Fruit fly (Drosophila melanogaster) whole organism, wandering third instar larva: ENCODE data around the gene Task6.

Experiments used
- Abd-B ChIP-seq: fragments of >200 bp; optimal IDR thresholded peaks from 2 replicates; lab custom pipeline; 2017; ENCODE audit warnings: missing biosample characterization, missing genetic modification characterization
- CG9705 ChIP-seq: fragments of 200-800 bp; sonication (Bioruptor generic); optimal IDR thresholded peaks from 2 replicates; lab custom pipeline; 2018; ENCODE audit warnings: missing biosample characterization, mild to moderate bottlenecking, missing genetic modification characterization
- CrebA ChIP-seq: fragments of 200-800 bp; sonication (Bioruptor generic); optimal IDR thresholded peaks from 2 replicates; lab custom pipeline; 2016; ENCODE audit warnings: missing biosample characterization, mild to moderate bottlenecking, missing genetic modification characterization, borderline replicate concordance
- GATAd ChIP-seq: sonication (Bioruptor generic); optimal IDR thresholded peaks from 2 replicates; lab custom pipeline; 2016; ENCODE audit warnings: missing biosample characterization, missing genetic modification characterization
- HLH106 ChIP-seq: fragments of 200-800 bp; optimal IDR thresholded peaks from 3 replicates; lab custom pipeline; 2019; ENCODE audit warnings: missing biosample characterization, mild to moderate bottlenecking, missing genetic modification characterization, moderate library complexity
- Hnf4 ChIP-seq: fragments of 200-800 bp; sonication (Bioruptor generic); optimal IDR thresholded peaks from 2 replicates; lab custom pipeline; 2016; ENCODE audit warnings: missing biosample characterization, mild to moderate bottlenecking, missing genetic modification characterization
- Hr83 ChIP-seq: fragments of 200-300 bp; sonication (Bioruptor generic); optimal IDR thresholded peaks from 2 replicates; lab custom pipeline; 2016; ENCODE audit warnings: missing biosample characterization, mild to moderate bottlenecking, missing genetic modification characterization, moderate library complexity; ENCODE audit not compliant: poor library complexity, severe bottlenecking
- N ChIP-seq: fragments of >200 bp; optimal IDR thresholded peaks from 2 replicates; lab custom pipeline; 2018; ENCODE audit warnings: missing biosample characterization, missing external identifiers, missing genetic modification characterization
- Sp1 ChIP-seq: fragments of 200-800 bp; sonication (Bioruptor generic); optimal IDR thresholded peaks from 3 replicates; lab custom pipeline; 2019; ENCODE audit warnings: missing biosample characterization, mild to moderate bottlenecking, missing genetic modification characterization, moderate library complexity
- Vsx2 ChIP-seq: fragments of 200-300, 225-300 bp; sonication (Bioruptor generic); optimal IDR thresholded peaks from 2 replicates; lab custom pipeline; 2018; ENCODE audit warnings: missing biosample characterization, missing genetic modification characterization; ENCODE audit not compliant: partially characterized antibody
- br ChIP-seq: fragments of 200-800 bp; sonication (Bioruptor generic); optimal IDR thresholded peaks from 2 replicates; lab custom pipeline; 2016; ENCODE audit warnings: missing biosample characterization, missing genetic modification characterization
- dmrt93B ChIP-seq: fragments of 200-800 bp; sonication (Bioruptor generic); optimal IDR thresholded peaks from 2 replicates; lab custom pipeline; 2018; ENCODE audit warnings: missing biosample characterization, mild to moderate bottlenecking, missing genetic modification characterization
- dsf ChIP-seq: sonication (Bioruptor generic); optimal IDR thresholded peaks from 2 replicates; lab custom pipeline; 2016; ENCODE audit warnings: missing biosample characterization, missing genetic modification characterization, borderline replicate concordance
- foxo ChIP-seq, 2 experiments: fragments of 200-800 bp; sonication (Bioruptor generic); optimal IDR thresholded peaks; 2 replicates in 1 of 2; 3 replicates in 1 of 2; lab custom pipeline; 2016 to 2017; ENCODE audit warnings: missing biosample characterization in 2 of 2, missing genetic modification characterization in 2 of 2
- h ChIP-seq: fragments of 200-800 bp; sonication (Bioruptor generic); optimal IDR thresholded peaks from 3 replicates; lab custom pipeline; 2016; ENCODE audit warnings: missing biosample characterization, mild to moderate bottlenecking, missing genetic modification characterization
- jim ChIP-seq: fragments of 175-275, 200-325 bp; sonication (Bioruptor generic); optimal IDR thresholded peaks from 2 replicates; lab custom pipeline; 2016; ENCODE audit warnings: missing biosample characterization, mild to moderate bottlenecking, missing genetic modification characterization
- lola ChIP-seq: fragments of >200 bp; optimal IDR thresholded peaks from 2 replicates; lab custom pipeline; 2017; ENCODE audit warnings: missing biosample characterization, missing genetic modification characterization
- pan ChIP-seq: fragments of >200 bp; optimal IDR thresholded peaks from 2 replicates; lab custom pipeline; 2017
- psq ChIP-seq: fragments of 200-800 bp; sonication (Bioruptor generic); optimal IDR thresholded peaks from 3 replicates; lab custom pipeline; 2017; ENCODE audit warnings: missing biosample characterization, mild to moderate bottlenecking, missing genetic modification characterization, moderate library complexity
- sage ChIP-seq: fragments of 200-800 bp; sonication (Bioruptor generic); optimal IDR thresholded peaks from 2 replicates; lab custom pipeline; 2016; ENCODE audit warnings: missing biosample characterization, mild to moderate bottlenecking, missing genetic modification characterization
- tai ChIP-seq: sonication (Bioruptor generic); optimal IDR thresholded peaks from 2 replicates; lab custom pipeline; 2016; ENCODE audit warnings: missing biosample characterization, missing genetic modification characterization

The Task6 gene

DNA sequence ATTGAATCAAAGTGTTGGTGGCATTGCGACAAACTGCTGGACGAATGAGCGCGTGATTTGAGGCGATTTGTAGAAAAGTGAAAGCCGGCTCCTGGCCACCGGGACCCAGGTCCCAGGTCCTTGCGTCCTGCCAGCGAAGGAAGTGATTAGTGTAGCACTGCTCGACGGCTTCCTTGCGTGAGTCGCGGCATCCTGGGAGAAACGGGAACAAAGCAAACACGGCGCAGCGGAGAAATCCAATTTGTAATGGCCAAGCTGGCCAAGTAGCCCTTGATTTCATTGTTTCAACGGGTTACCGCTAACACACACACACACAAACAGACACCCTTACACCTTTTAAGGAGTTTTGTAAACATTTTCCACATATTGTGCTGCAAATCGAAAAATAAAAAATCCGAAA lies 42.7 kb downstream of the Task6 start, which contains the start of gene CG10841:
TSS of gene CG10841 (plus strand) at position 301 of the 400 bp plus-strand sequence.
- TF ChIP-seq h (GFP tag; lab: Kevin White, UChicago), result no peak
- no peak for TF ChIP-seq dsf (GFP tag; lab: Kevin White, UChicago)
- no peak for TF ChIP-seq Hnf4 (GFP tag; lab: Kevin White, UChicago)
- TF ChIP-seq foxo (GFP tag; optimal IDR thresholded peaks at IDR 0.05; lab: Kevin White, UChicago), result no peak
- TF ChIP-seq CrebA (GFP tag; lab: Kevin White, UChicago), result no peak
- TF ChIP-seq HLH106, result no peak
- TF ChIP-seq pan (lab: Kevin White, UChicago), result no peak
- no peak for TF ChIP-seq dmrt93B (GFP tag; lab: Kevin White, UChicago)
- no peak for TF ChIP-seq tai (GFP tag; lab: Kevin White, UChicago)
- TF ChIP-seq lola (GFP tag; lab: Kevin White, UChicago), result no peak
- no peak for TF ChIP-seq N
- no peak for TF ChIP-seq sage

DNA sequence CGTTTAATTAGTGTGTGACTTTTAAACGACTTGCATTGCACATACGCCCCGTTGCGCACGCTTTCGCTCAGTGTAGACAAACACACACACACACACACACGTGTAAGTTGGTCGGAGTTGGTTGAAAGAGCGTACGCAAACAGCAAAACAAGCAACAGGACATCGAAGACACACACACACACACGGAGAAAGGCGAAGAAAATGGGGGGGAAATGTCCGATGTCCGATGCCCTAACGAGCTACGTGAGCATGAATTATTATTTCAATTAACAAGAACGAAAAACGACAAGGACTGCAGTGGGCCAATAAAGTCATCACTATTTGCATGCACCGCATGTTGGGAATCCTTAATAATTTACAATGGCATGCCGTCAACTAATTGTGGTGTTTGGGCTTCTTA lies 57.1 kb downstream of the Task6 start:
- TF ChIP-seq Abd-B (GFP tag; lab: Kevin White, UChicago) (no peak), pan (lab: Kevin White, UChicago) (no peak), Vsx2 (GFP tag; lab: Kevin White, UChicago) (no peak), br (GFP tag; lab: Kevin White, UChicago) (no peak), jim (GFP tag; lab: Kevin White, UChicago) (no peak), N (no peak), h (GFP tag; lab: Kevin White, UChicago) (no peak), CG9705 (no peak), Sp1 (GFP tag; lab: Kevin White, UChicago) (no peak), Hr83 (GFP tag; lab: Kevin White, UChicago) (no peak), GATAd (GFP tag; lab: Kevin White, UChicago) (no peak), psq (GFP tag; lab: Kevin White, UChicago) (no peak)
